Fruit fly (Drosophila melanogaster) whole organism, embryonic: ENCODE data around the gene CG6356.
A peak's percentile ranks its signal among the peaks of the same experiment; 100 is the strongest.

Experiments used
- CG10209 ChIP-seq: fragments of 200-800 bp; sonication (Bioruptor generic); optimal IDR thresholded peaks from 3 replicates; lab custom pipeline; 2017; ENCODE audit warnings: missing biosample characterization, mild to moderate bottlenecking, missing genetic modification characterization, missing genetic modification reagents
- CG11696 ChIP-seq: fragments of 200-800 bp; sonication (Bioruptor generic); IDR thresholded peaks from 2 replicates; pipeline ENCODE4 v1.3.6; 2022; ENCODE audit warnings: missing biosample characterization, missing genetic modification characterization
- CG12659 ChIP-seq: fragments of 200-800 bp; sonication (Bioruptor generic); optimal IDR thresholded peaks from 3 replicates; lab custom pipeline; 2017; ENCODE audit warnings: mild to moderate bottlenecking, missing biosample characterization, missing genetic modification reagents, missing genetic modification characterization
- CG14050 ChIP-seq: fragments of 200-800 bp; sonication (Bioruptor generic); IDR thresholded peaks from 3 replicates; pipeline ENCODE4 v1.3.6; 2022; ENCODE audit warnings: missing biosample characterization, missing genetic modification characterization
- CG14710 ChIP-seq: fragments of 200-800 bp; sonication (Bioruptor generic); optimal IDR thresholded peaks from 3 replicates; lab custom pipeline; 2019; ENCODE audit warnings: missing biosample characterization, mild to moderate bottlenecking, missing genetic modification characterization, moderate library complexity
- CG15011 ChIP-seq: fragments of 200-800 bp; sonication (Bioruptor generic); optimal IDR thresholded peaks from 3 replicates; lab custom pipeline; 2018; ENCODE audit warnings: missing biosample characterization, mild to moderate bottlenecking, missing genetic modification characterization
- CG15696 ChIP-seq: fragments of 200-800 bp; sonication (Bioruptor generic); optimal IDR thresholded peaks from 2 replicates; lab custom pipeline; 2019; ENCODE audit warnings: missing biosample characterization, mild to moderate bottlenecking, missing genetic modification characterization, moderate library complexity
- CG1603 ChIP-seq: fragments of 200-800 bp; sonication (Bioruptor generic); optimal IDR thresholded peaks from 2 replicates; lab custom pipeline; 2019; ENCODE audit warnings: missing biosample characterization, mild to moderate bottlenecking, missing genetic modification characterization, moderate library complexity
- CG18262 ChIP-seq: fragments of 200-800 bp; optimal IDR thresholded peaks from 3 replicates; lab custom pipeline; 2019; ENCODE audit warnings: missing biosample characterization, mild to moderate bottlenecking, missing genetic modification characterization, moderate library complexity
- CG30403 ChIP-seq: fragments of 200-800 bp; sonication (Bioruptor generic); optimal IDR thresholded peaks from 3 replicates; lab custom pipeline; 2016; ENCODE audit warnings: missing biosample characterization, missing genetic modification characterization
- CG33557 ChIP-seq: fragments of 200-800 bp; sonication (Bioruptor generic); optimal IDR thresholded peaks from 2 replicates; lab custom pipeline; 2019; ENCODE audit warnings: missing biosample characterization, mild to moderate bottlenecking, missing genetic modification characterization, moderate library complexity
- CG34224 ChIP-seq: fragments of 200-800 bp; sonication (Bioruptor generic); IDR thresholded peaks from 3 replicates; pipeline ENCODE4 v1.3.6; 2022; ENCODE audit warnings: missing biosample characterization, missing genetic modification characterization; ENCODE audit not compliant: partially characterized antibody
- CG4282 ChIP-seq: fragments of 200-800 bp; sonication (Bioruptor generic); optimal IDR thresholded peaks from 2 replicates; lab custom pipeline; 2016; ENCODE audit warnings: missing biosample characterization, missing genetic modification characterization
- CG4360 ChIP-seq: fragments of 200-800 bp; sonication (Bioruptor generic); IDR thresholded peaks from 2 replicates; pipeline ENCODE4 v1.3.6; 2022; ENCODE audit warnings: missing biosample characterization, missing genetic modification characterization
- CG6813 ChIP-seq: fragments of 200-800 bp; sonication (Bioruptor generic); optimal IDR thresholded peaks from 2 replicates; lab custom pipeline; 2017; ENCODE audit warnings: missing biosample characterization, missing genetic modification characterization, mild to moderate bottlenecking, moderate library complexity, missing genetic modification reagents
- CG8290 ChIP-seq, 3 experiments: fragments of 200-800 bp; sonication (Bioruptor generic); optimal IDR thresholded peaks; 2 replicates each; lab custom pipeline; 2016 to 2019; ENCODE audit warnings: missing biosample characterization in 3 of 3, missing genetic modification characterization in 3 of 3, mild to moderate bottlenecking in 2 of 3, moderate library complexity in 1 of 3
- CG8478 ChIP-seq: fragments of >200 bp; optimal IDR thresholded peaks from 2 replicates; lab custom pipeline; 2018
- CG8924 ChIP-seq: fragments of 200-800 bp; optimal IDR thresholded peaks from 3 replicates; lab custom pipeline; 2019; ENCODE audit warnings: missing biosample characterization, mild to moderate bottlenecking, missing genetic modification characterization, moderate library complexity
- D ChIP-seq, 2 experiments: fragments of 200-800 bp in 1 of 2; fragments of >200 bp in 1 of 2; sonication (Bioruptor generic) in 1 of 2; optimal IDR thresholded peaks; 2 replicates in 1 of 2; 3 replicates in 1 of 2; lab custom pipeline; 2017; ENCODE audit warnings: mild to moderate bottlenecking in 1 of 2, missing biosample characterization in 1 of 2, missing genetic modification characterization in 1 of 2, missing genetic modification reagents in 1 of 2
- D19A ChIP-seq: fragments of 200-800 bp; optimal IDR thresholded peaks from 3 replicates; lab custom pipeline; 2019; ENCODE audit warnings: missing biosample characterization, mild to moderate bottlenecking, missing genetic modification characterization, moderate library complexity
- Dip3 ChIP-seq: fragments of 200-800 bp; sonication (Bioruptor generic); optimal IDR thresholded peaks from 3 replicates; lab custom pipeline; 2016; ENCODE audit warnings: missing biosample characterization, missing genetic modification characterization
- E2f1 ChIP-seq: fragments of 200-800 bp; sonication (Bioruptor generic); IDR thresholded peaks from 2 replicates; pipeline ENCODE4 v1.3.6; 2022; ENCODE audit warnings: missing biosample characterization, missing genetic modification characterization
- Ets97D ChIP-seq: fragments of 200-800 bp; sonication (Bioruptor generic); optimal IDR thresholded peaks from 3 replicates; lab custom pipeline; 2016; ENCODE audit warnings: missing biosample characterization, missing genetic modification characterization
- Kr ChIP-seq: fragments of 200-800 bp; sonication (Bioruptor generic); optimal IDR thresholded peaks from 2 replicates; lab custom pipeline; 2017; ENCODE audit warnings: missing biosample characterization, mild to moderate bottlenecking, missing genetic modification characterization
- Neu2 ChIP-seq: fragments of 200-800 bp; sonication (Bioruptor generic); optimal IDR thresholded peaks from 3 replicates; lab custom pipeline; 2016; ENCODE audit warnings: missing biosample characterization, missing genetic modification characterization, borderline replicate concordance
- Xrp1 ChIP-seq: fragments of 200-800 bp; sonication (Bioruptor generic); IDR thresholded peaks from 2 replicates; pipeline ENCODE4 v1.3.6; 2022; ENCODE audit warnings: missing biosample characterization, missing genetic modification characterization
- ac ChIP-seq: fragments of 200-800 bp; sonication (Bioruptor generic); optimal IDR thresholded peaks from 3 replicates; lab custom pipeline; 2017; ENCODE audit warnings: missing biosample characterization, mild to moderate bottlenecking, missing genetic modification characterization
- amos ChIP-seq: fragments of 200-800 bp; sonication (Bioruptor generic); IDR thresholded peaks from 2 replicates; pipeline ENCODE4 v1.3.6; 2022; ENCODE audit warnings: missing biosample characterization, missing genetic modification characterization; ENCODE audit not compliant: partially characterized antibody
- cg ChIP-seq: fragments of 200-800 bp; sonication (Bioruptor generic); optimal IDR thresholded peaks from 3 replicates; lab custom pipeline; 2019; ENCODE audit warnings: missing biosample characterization, mild to moderate bottlenecking, missing genetic modification characterization, moderate library complexity
- chm ChIP-seq: fragments of 200-800 bp; sonication (Bioruptor generic); IDR thresholded peaks from 2 replicates; pipeline ENCODE4 v1.3.6; 2022; ENCODE audit warnings: missing biosample characterization, missing genetic modification characterization
- crol ChIP-seq: fragments of 200-800 bp; sonication (Bioruptor generic); IDR thresholded peaks from 2 replicates; pipeline ENCODE4 v1.3.6; 2022; ENCODE audit warnings: missing biosample characterization, missing genetic modification characterization
- dmrt11E ChIP-seq: fragments of 200-800 bp; sonication (Bioruptor generic); optimal IDR thresholded peaks from 3 replicates; lab custom pipeline; 2018; ENCODE audit warnings: missing biosample characterization, mild to moderate bottlenecking, missing genetic modification characterization, moderate library complexity
- gcm ChIP-seq: fragments of 200-800 bp; sonication (Bioruptor generic); optimal IDR thresholded peaks from 2 replicates; lab custom pipeline; 2019; ENCODE audit warnings: missing biosample characterization, mild to moderate bottlenecking, missing genetic modification characterization, moderate library complexity
- gsb-n ChIP-seq: fragments of 200-800 bp; sonication (Bioruptor generic); optimal IDR thresholded peaks from 3 replicates; lab custom pipeline; 2018; ENCODE audit warnings: missing biosample characterization, mild to moderate bottlenecking, missing genetic modification characterization
- hbn ChIP-seq: fragments of 200-800 bp; sonication (Bioruptor generic); IDR thresholded peaks from 2 replicates; pipeline ENCODE4 v1.3.6; 2022; ENCODE audit warnings: missing biosample characterization, missing genetic modification characterization; ENCODE audit not compliant: partially characterized antibody
- hkb ChIP-seq, 2 experiments: fragments of 200-800 bp in 1 of 2; fragments of >200 bp in 1 of 2; sonication (Bioruptor generic) in 1 of 2; IDR thresholded peaks in 1 of 2; optimal IDR thresholded peaks in 1 of 2; 2 replicates each; pipeline versions ENCODE4 v1.3.6 to Lab custom; 2017 to 2022; ENCODE audit warnings: missing biosample characterization in 1 of 2, missing genetic modification characterization in 1 of 2
- hth ChIP-seq: fragments of >200 bp; optimal IDR thresholded peaks from 2 replicates; lab custom pipeline; 2017; ENCODE audit warnings: inconsistent platforms
- kni ChIP-seq: fragments of 200-800 bp; sonication (Bioruptor generic); optimal IDR thresholded peaks from 3 replicates; lab custom pipeline; 2017; ENCODE audit warnings: mild to moderate bottlenecking, missing biosample characterization, missing genetic modification reagents, missing genetic modification characterization
- lab ChIP-seq: fragments of 200-800 bp; sonication (Bioruptor generic); optimal IDR thresholded peaks from 3 replicates; lab custom pipeline; 2017; ENCODE audit warnings: missing biosample characterization, missing genetic modification characterization, mild to moderate bottlenecking, moderate library complexity, missing genetic modification reagents
- org-1 ChIP-seq: fragments of 200-800 bp; sonication (Bioruptor generic); optimal IDR thresholded peaks from 2 replicates; lab custom pipeline; 2017; ENCODE audit warnings: missing biosample characterization, missing genetic modification characterization
- salm ChIP-seq: fragments of 200-800 bp; sonication (Bioruptor generic); optimal IDR thresholded peaks from 2 replicates; lab custom pipeline; 2018; ENCODE audit warnings: missing biosample characterization, mild to moderate bottlenecking, missing genetic modification characterization
- sens ChIP-seq: fragments of 200-800 bp; sonication (Bioruptor generic); peaks from one replicate; lab custom pipeline; 2016; ENCODE audit warnings: missing biosample characterization, missing genetic modification characterization
- shn ChIP-seq: fragments of 200-800 bp; sonication (Bioruptor generic); optimal IDR thresholded peaks from 3 replicates; lab custom pipeline; 2016; ENCODE audit warnings: missing biosample characterization, missing genetic modification characterization
- sisA ChIP-seq: fragments of 200-800 bp; sonication (Bioruptor generic); IDR thresholded peaks from 2 replicates; pipeline ENCODE4 v1.3.6; 2022; ENCODE audit warnings: missing biosample characterization, missing genetic modification characterization
- tio ChIP-seq: fragments of 200-800 bp; sonication (Bioruptor generic); optimal IDR thresholded peaks from 2 replicates; lab custom pipeline; 2017; ENCODE audit warnings: missing biosample characterization, missing genetic modification characterization, inconsistent platforms
- tll ChIP-seq, 2 experiments: fragments of 200-800 bp in 1 of 2; fragments of >200 bp in 1 of 2; sonication (Bioruptor generic) in 1 of 2; optimal IDR thresholded peaks; 2 replicates each; lab custom pipeline; 2017 to 2019; ENCODE audit warnings: missing biosample characterization in 2 of 2, missing genetic modification characterization in 2 of 2, mild to moderate bottlenecking in 1 of 2, moderate library complexity in 1 of 2
- twi ChIP-seq: fragments of 200-800 bp; optimal IDR thresholded peaks from 2 replicates; lab custom pipeline; 2019; ENCODE audit warnings: missing biosample characterization, mild to moderate bottlenecking, missing genetic modification characterization, moderate library complexity
- yki ChIP-seq: fragments of >200 bp; optimal IDR thresholded peaks from 3 replicates; lab custom pipeline; 2018
- zfh1 ChIP-seq: fragments of 200-800 bp; sonication (Bioruptor generic); IDR thresholded peaks from 3 replicates; pipeline ENCODE4 v1.3.6; 2022; ENCODE audit warnings: missing biosample characterization, missing genetic modification characterization

CG6356 gene

DNA sequence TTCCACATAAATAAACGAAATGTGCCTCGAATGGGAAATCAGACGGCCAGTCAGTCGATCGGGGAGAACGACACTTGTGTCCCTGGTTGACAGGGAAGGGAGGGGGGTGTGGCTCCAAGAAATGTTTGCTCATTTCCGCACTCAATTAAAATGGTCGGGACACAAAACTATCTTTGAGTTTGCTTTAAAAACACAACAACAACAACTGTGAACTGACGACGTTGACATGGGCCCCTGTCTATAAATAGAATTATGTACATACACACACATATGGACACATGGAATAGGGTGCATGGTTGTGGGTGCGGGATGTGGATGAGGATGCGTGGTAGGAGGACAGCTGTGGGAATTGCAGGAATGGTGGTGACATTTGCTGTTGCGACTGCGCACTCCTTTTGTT, 13.7 kb upstream of the CG6356 start:
- TF ChIP-seq CG4360 (GFP tag; lab: Robert Waterston, UW) (peak; percentile 94), Neu2 (GFP tag; lab: Kevin White, UChicago) (no peak), CG15011 (GFP tag; lab: Kevin White, UChicago) (no peak), CG11696 (GFP tag; lab: Robert Waterston, UW) (0 out of 2 replicates have a peak, but pooled peaks have one; percentile 10), twi (tag; lab: Kevin White, UChicago) (peak; percentile 95), CG15696 (tag; lab: Kevin White, UChicago) (peak; percentile 75), CG10209 (GFP tag; lab: Kevin White, UChicago) (peak; percentile 18), D19A (peak; percentile 39), CG8290 (GFP tag; optimal IDR thresholded peaks at IDR 0.05; lab: Kevin White, UChicago) (no peak), CG8290 (tag; optimal IDR thresholded peaks at IDR 0.05; lab: Kevin White, UChicago) (no peak), dmrt11E (tag; lab: Kevin White, UChicago) (peak; percentile 37), ac (GFP tag; lab: Kevin White, UChicago) (peak; percentile 47), Kr (GFP tag; lab: Kevin White, UChicago) (peak; percentile 44), org-1 (peak; percentile 12), zfh1 (GFP tag; lab: Robert Waterston, UW) (0 out of 3 replicates have a peak, but pooled peaks have one; percentile 52), kni (GFP tag; lab: Kevin White, UChicago) (peak; percentile 73), gcm (peak; percentile 42), CG8478 (peak; percentile 2), cg (GFP tag; lab: Kevin White, UChicago) (peak; percentile 52), hth (lab: Kevin White, UChicago) (peak; percentile 9), CG6813 (GFP tag; lab: Kevin White, UChicago) (peak; percentile 23), CG33557 (GFP tag; lab: Kevin White, UChicago) (peak; percentile 58), crol (GFP tag; lab: Robert Waterston, UW) (peak; percentile 78), yki (no peak), gsb-n (no peak), D (optimal IDR thresholded peaks at IDR 0.05; lab: Kevin White, UChicago) (peak; percentile 4), D (GFP tag; optimal IDR thresholded peaks at IDR 0.05; lab: Kevin White, UChicago) (peak; percentile 19), CG14710 (peak; percentile 2), CG34224 (no peak), chm (GFP tag; lab: Robert Waterston, UW) (0 out of 2 replicates have a peak, but pooled peaks have one; percentile 40), CG8924 (tag; lab: Kevin White, UChicago) (peak; percentile 33), sens (GFP tag; lab: Kevin White, UChicago) (peak; percentile 66), tio (GFP tag; lab: Kevin White, UChicago) (no peak)

DNA sequence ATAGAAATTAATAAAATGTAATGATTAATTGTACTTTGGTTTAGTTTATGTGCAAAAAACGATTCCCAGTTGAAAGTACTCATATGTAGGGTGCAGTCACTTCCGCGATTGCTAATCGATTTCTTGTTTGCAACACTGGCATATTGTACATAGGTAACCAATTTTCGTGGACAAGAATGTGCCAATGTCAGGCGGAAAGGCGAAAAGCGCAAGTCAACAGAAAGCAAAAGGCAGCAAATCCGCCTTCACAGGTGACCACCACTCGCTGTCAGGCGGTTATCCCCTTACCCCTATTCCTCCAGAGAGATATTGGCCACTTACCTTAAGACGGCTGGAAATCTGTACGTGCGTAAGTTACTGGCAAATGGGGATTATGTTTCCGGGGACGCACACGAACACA, 13.2 kb upstream of the CG6356 start:
- TF ChIP-seq hkb (optimal IDR thresholded peaks at IDR 0.05; lab: Kevin White, UChicago) (peak; percentile 9), hkb (GFP tag; IDR thresholded peaks at IDR 0.05; lab: Robert Waterston, UW) (no peak), tll (GFP tag; optimal IDR thresholded peaks at IDR 0.05; lab: Kevin White, UChicago) (peak in 1 of 2 experiments; percentile 30), hbn (GFP tag; lab: Robert Waterston, UW) (no peak)

DNA sequence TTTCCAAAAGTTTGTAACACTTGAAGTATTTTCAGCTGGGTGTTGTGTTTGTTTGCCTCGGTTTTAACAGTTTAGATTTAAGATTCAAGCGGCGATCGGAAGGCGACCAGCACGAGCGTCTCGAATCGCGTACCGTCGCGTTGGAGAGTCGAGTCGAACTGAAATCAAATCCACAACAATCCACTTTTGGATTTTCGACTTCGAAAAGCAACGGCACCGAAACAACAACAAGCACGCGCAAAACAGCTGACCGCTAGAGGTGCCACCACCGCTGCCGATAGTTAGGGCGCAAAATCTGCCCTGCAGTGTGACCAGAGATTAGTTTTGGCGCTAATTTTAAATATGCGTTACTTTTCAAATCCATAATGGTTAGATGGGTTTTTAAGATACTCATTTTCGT, 12.7 kb upstream of the CG6356 start, which contains the start of gene jar:
Gene jar (minus strand): TSS at position 163 of the 400 bp plus-strand sequence.
- TF ChIP-seq sisA (GFP tag; lab: Robert Waterston, UW) (no peak), CG30403 (GFP tag; lab: Kevin White, UChicago) (no peak), CG12659 (GFP tag; lab: Kevin White, UChicago) (peak; percentile 66), lab (GFP tag; lab: Kevin White, UChicago) (peak; percentile 60), salm (peak; percentile 24), Dip3 (GFP tag; lab: Kevin White, UChicago) (no peak), CG14050 (GFP tag; lab: Robert Waterston, UW) (no peak), CG1603 (tag; lab: Kevin White, UChicago) (peak; percentile 90), Xrp1 (GFP tag; lab: Robert Waterston, UW) (peak; percentile 42; the same call in 1 of the 2 replicates), E2f1 (peak; percentile 95), shn (no peak), CG4282 (no peak), Ets97D (peak; percentile 75), CG18262 (peak; percentile 30), amos (GFP tag; lab: Robert Waterston, UW) (peak; percentile 95)
